Fruit fly (Drosophila melanogaster) whole organism, embryonic: ENCODE measurements around the gene CG4942.

Source experiments
- CG10321 ChIP-seq: fragments of 200-800 bp; sonication (Bioruptor generic); IDR thresholded peaks from 2 replicates; pipeline ENCODE4 v1.3.6; 2022; ENCODE audit warnings: missing biosample characterization, missing genetic modification characterization
- CG10431 ChIP-seq: fragments of 200-800 bp; sonication (Bioruptor generic); optimal IDR thresholded peaks from 3 replicates; lab custom pipeline; 2018; ENCODE audit warnings: missing biosample characterization, mild to moderate bottlenecking, missing genetic modification characterization
- CG10565 ChIP-seq: fragments of 200-800 bp; sonication (Bioruptor generic); optimal IDR thresholded peaks from 3 replicates; lab custom pipeline; 2016; ENCODE audit warnings: missing biosample characterization, mild to moderate bottlenecking, missing genetic modification characterization
- CG10959 ChIP-seq: fragments of 200-800 bp; sonication (Bioruptor generic); IDR thresholded peaks from 2 replicates; pipeline ENCODE4 v1.3.6; 2022; ENCODE audit warnings: missing biosample characterization, missing genetic modification characterization
- CG12219 ChIP-seq: fragments of 200-800 bp; sonication (Bioruptor generic); optimal IDR thresholded peaks from 3 replicates; lab custom pipeline; 2018; ENCODE audit warnings: missing biosample characterization, mild to moderate bottlenecking, missing genetic modification characterization
- CG12299 ChIP-seq: fragments of 200-800 bp; sonication (Bioruptor generic); optimal IDR thresholded peaks from 2 replicates; lab custom pipeline; 2018; ENCODE audit warnings: missing biosample characterization, mild to moderate bottlenecking, missing genetic modification characterization
- CG12391 ChIP-seq: fragments of 200-800 bp; sonication (Bioruptor generic); optimal IDR thresholded peaks from 3 replicates; lab custom pipeline; 2018; ENCODE audit warnings: missing biosample characterization, mild to moderate bottlenecking, missing genetic modification characterization, moderate library complexity
- CG13775 ChIP-seq: fragments of 200-800 bp; sonication (Bioruptor generic); optimal IDR thresholded peaks from 3 replicates; lab custom pipeline; 2017; ENCODE audit warnings: missing biosample characterization, mild to moderate bottlenecking, missing genetic modification characterization
- CG14014 ChIP-seq: fragments of 200-800 bp; sonication (Bioruptor generic); IDR thresholded peaks from 2 replicates; pipeline ENCODE4 v1.3.6; 2022; ENCODE audit warnings: missing biosample characterization, missing genetic modification characterization
- CG14441 ChIP-seq: fragments of 200-800 bp; sonication (Bioruptor generic); IDR thresholded peaks from 2 replicates; pipeline ENCODE4 v1.3.6; 2022; ENCODE audit warnings: missing biosample characterization, missing genetic modification characterization
- CG14667 ChIP-seq: fragments of 200-800 bp; sonication (Bioruptor generic); IDR thresholded peaks from 2 replicates; pipeline ENCODE4 v1.3.6; 2022; ENCODE audit warnings: missing biosample characterization, missing genetic modification characterization
- CG15011 ChIP-seq: fragments of 200-800 bp; sonication (Bioruptor generic); optimal IDR thresholded peaks from 3 replicates; lab custom pipeline; 2018; ENCODE audit warnings: missing biosample characterization, mild to moderate bottlenecking, missing genetic modification characterization
- CG17612 ChIP-seq: fragments of 200-800 bp; sonication (Bioruptor generic); IDR thresholded peaks from 2 replicates; pipeline ENCODE4 v1.3.6; 2022; ENCODE audit warnings: missing biosample characterization, missing genetic modification characterization
- CG18476 ChIP-seq: fragments of 200-800 bp; sonication (Bioruptor generic); optimal IDR thresholded peaks from 2 replicates; lab custom pipeline; 2016; ENCODE audit warnings: missing biosample characterization, mild to moderate bottlenecking, missing genetic modification characterization
- CG2712 ChIP-seq: fragments of 200-800 bp; optimal IDR thresholded peaks from 3 replicates; lab custom pipeline; 2019; ENCODE audit warnings: missing biosample characterization, mild to moderate bottlenecking, missing genetic modification characterization, moderate library complexity
- CG30431 ChIP-seq: fragments of 200-800 bp; sonication (Bioruptor generic); optimal IDR thresholded peaks from 2 replicates; lab custom pipeline; 2017; ENCODE audit warnings: missing biosample characterization, missing genetic modification characterization
- CG34224 ChIP-seq: fragments of 200-800 bp; sonication (Bioruptor generic); IDR thresholded peaks from 3 replicates; pipeline ENCODE4 v1.3.6; 2022; ENCODE audit warnings: missing biosample characterization, missing genetic modification characterization; ENCODE audit not compliant: partially characterized antibody
- CG43689 ChIP-seq: fragments of 200-800 bp; sonication (Bioruptor generic); IDR thresholded peaks from 2 replicates; pipeline ENCODE4 v1.3.6; 2022; ENCODE audit warnings: missing biosample characterization, missing genetic modification characterization
- CG4424 ChIP-seq: fragments of 200-800 bp; sonication (Bioruptor generic); optimal IDR thresholded peaks from 3 replicates; lab custom pipeline; 2016; ENCODE audit warnings: missing biosample characterization, missing genetic modification characterization
- CG6813 ChIP-seq: fragments of 200-800 bp; sonication (Bioruptor generic); optimal IDR thresholded peaks from 2 replicates; lab custom pipeline; 2017; ENCODE audit warnings: missing biosample characterization, missing genetic modification characterization, mild to moderate bottlenecking, moderate library complexity, missing genetic modification reagents
- CG7556 ChIP-seq: fragments of 200-800 bp; sonication (Bioruptor generic); optimal IDR thresholded peaks from 2 replicates; lab custom pipeline; 2017; ENCODE audit warnings: missing biosample characterization, mild to moderate bottlenecking, missing genetic modification characterization
- CG8089 ChIP-seq: fragments of 200-800 bp; sonication (Bioruptor generic); optimal IDR thresholded peaks from 3 replicates; lab custom pipeline; 2016; ENCODE audit warnings: missing biosample characterization, missing genetic modification characterization
- CG8478 ChIP-seq: fragments of >200 bp; optimal IDR thresholded peaks from 2 replicates; lab custom pipeline; 2018
- D ChIP-seq, 2 experiments: fragments of 200-800 bp in 1 of 2; fragments of >200 bp in 1 of 2; sonication (Bioruptor generic) in 1 of 2; optimal IDR thresholded peaks; 2 replicates in 1 of 2; 3 replicates in 1 of 2; lab custom pipeline; 2017; ENCODE audit warnings: mild to moderate bottlenecking in 1 of 2, missing biosample characterization in 1 of 2, missing genetic modification characterization in 1 of 2, missing genetic modification reagents in 1 of 2
- Dek ChIP-seq: fragments of 200-800 bp; sonication (Bioruptor generic); optimal IDR thresholded peaks from 3 replicates; lab custom pipeline; 2019; ENCODE audit warnings: missing biosample characterization, mild to moderate bottlenecking, missing genetic modification characterization, moderate library complexity
- Gug ChIP-seq: fragments of 200-800 bp; sonication (Bioruptor generic); IDR thresholded peaks from 4 replicates; pipeline ENCODE4 v1.3.6; 2022; ENCODE audit warnings: missing biosample characterization, missing genetic modification characterization
- HHEX ChIP-seq: fragments of 200-800 bp; sonication (Bioruptor generic); optimal IDR thresholded peaks from 3 replicates; lab custom pipeline; 2017; ENCODE audit warnings: missing biosample characterization, mild to moderate bottlenecking, missing genetic modification characterization, missing genetic modification reagents
- Hand ChIP-seq: fragments of 200-800 bp; sonication (Bioruptor generic); optimal IDR thresholded peaks from 2 replicates; lab custom pipeline; 2017; ENCODE audit warnings: mild to moderate bottlenecking, missing biosample characterization, missing genetic modification reagents, missing genetic modification characterization
- Sin3A ChIP-seq: fragments of >200 bp; optimal IDR thresholded peaks from 2 replicates; lab custom pipeline; 2018
- Vsx1 ChIP-seq: fragments of 200-800 bp; sonication (Bioruptor generic); optimal IDR thresholded peaks from 2 replicates; lab custom pipeline; 2017; ENCODE audit warnings: missing biosample characterization, mild to moderate bottlenecking, missing genetic modification characterization, missing genetic modification reagents
- ash1 ChIP-seq: fragments of 200-800 bp; sonication (Bioruptor generic); optimal IDR thresholded peaks from 2 replicates; lab custom pipeline; 2018; ENCODE audit warnings: missing biosample characterization, mild to moderate bottlenecking, missing genetic modification characterization
- bbx ChIP-seq: fragments of 200-800 bp; sonication (Bioruptor generic); IDR thresholded peaks from 2 replicates; pipeline ENCODE4 v1.3.6; 2022; ENCODE audit warnings: missing biosample characterization, missing genetic modification characterization; ENCODE audit not compliant: partially characterized antibody
- cato ChIP-seq: fragments of 200-800 bp; sonication (Bioruptor generic); optimal IDR thresholded peaks from 2 replicates; lab custom pipeline; 2016; ENCODE audit warnings: missing biosample characterization, missing genetic modification characterization, borderline replicate concordance
- chif ChIP-seq, 2 experiments: fragments of 200-800 bp; sonication (Bioruptor generic); optimal IDR thresholded peaks; 3 replicates each; lab custom pipeline; 2016; ENCODE audit warnings: missing biosample characterization in 2 of 2, missing genetic modification characterization in 2 of 2
- croc ChIP-seq: fragments of 200-800 bp; sonication (Bioruptor generic); conservative IDR thresholded peaks from 3 replicates; pipeline ENCODE4 v1.3.6; 2022; ENCODE audit warnings: missing biosample characterization, missing genetic modification characterization
- disco-r ChIP-seq: fragments of 200-800 bp; sonication (Bioruptor generic); optimal IDR thresholded peaks from 2 replicates; lab custom pipeline; 2016; ENCODE audit warnings: missing biosample characterization, missing genetic modification characterization
- dysf ChIP-seq: fragments of 200-800 bp; sonication (Bioruptor generic); IDR thresholded peaks from 3 replicates; pipeline ENCODE4 v1.3.6; 2022; ENCODE audit warnings: missing biosample characterization, missing genetic modification characterization
- emc ChIP-seq: fragments of 200-800 bp; sonication (Bioruptor generic); optimal IDR thresholded peaks from 2 replicates; lab custom pipeline; 2016; ENCODE audit warnings: missing biosample characterization, missing genetic modification characterization
- esg ChIP-seq: fragments of 200-800 bp; sonication (Bioruptor generic); conservative IDR thresholded peaks from 2 replicates; pipeline ENCODE4 v1.3.6; 2022; ENCODE audit warnings: missing biosample characterization, missing genetic modification characterization
- gfzf ChIP-seq: fragments of 200-800 bp; sonication (Bioruptor generic); optimal IDR thresholded peaks from 2 replicates; lab custom pipeline; 2016; ENCODE audit warnings: missing biosample characterization, mild to moderate bottlenecking, missing genetic modification characterization, moderate library complexity
- lab ChIP-seq: fragments of 200-800 bp; sonication (Bioruptor generic); optimal IDR thresholded peaks from 3 replicates; lab custom pipeline; 2017; ENCODE audit warnings: missing biosample characterization, missing genetic modification characterization, mild to moderate bottlenecking, moderate library complexity, missing genetic modification reagents
- nerfin-2 ChIP-seq: fragments of 200-800 bp; sonication (Bioruptor generic); IDR thresholded peaks from 2 replicates; pipeline ENCODE4 v1.3.6; 2022; ENCODE audit warnings: missing biosample characterization, missing genetic modification characterization; ENCODE audit not compliant: partially characterized antibody
- nmo ChIP-seq: fragments of 200-800 bp; sonication (Bioruptor generic); optimal IDR thresholded peaks from 2 replicates; lab custom pipeline; 2018; ENCODE audit warnings: missing biosample characterization, mild to moderate bottlenecking, missing genetic modification characterization, moderate library complexity
- oc ChIP-seq: fragments of 200-800 bp; sonication (Bioruptor generic); optimal IDR thresholded peaks from 2 replicates; lab custom pipeline; 2018; ENCODE audit warnings: missing biosample characterization, mild to moderate bottlenecking, missing genetic modification characterization, moderate library complexity
- phol ChIP-seq: fragments of 200-800 bp; sonication (Bioruptor generic); optimal IDR thresholded peaks from 3 replicates; lab custom pipeline; 2018; ENCODE audit warnings: missing biosample characterization, mild to moderate bottlenecking, missing genetic modification characterization, moderate library complexity
- pros ChIP-seq: fragments of 200-800 bp; sonication (Bioruptor generic); optimal IDR thresholded peaks from 3 replicates; lab custom pipeline; 2019; ENCODE audit warnings: missing biosample characterization, mild to moderate bottlenecking, missing genetic modification characterization, moderate library complexity
- rib ChIP-seq: fragments of 200-800 bp; sonication (Bioruptor generic); IDR thresholded peaks from 2 replicates; pipeline ENCODE4 v1.3.6; 2022; ENCODE audit warnings: missing biosample characterization, missing genetic modification characterization
- schlank ChIP-seq: fragments of 200-800 bp; sonication (Bioruptor generic); optimal IDR thresholded peaks from 2 replicates; lab custom pipeline; 2018; ENCODE audit warnings: missing biosample characterization, mild to moderate bottlenecking, missing genetic modification characterization
- sima ChIP-seq: fragments of 200-800 bp; sonication (Bioruptor generic); optimal IDR thresholded peaks from 2 replicates; lab custom pipeline; 2016; ENCODE audit warnings: missing biosample characterization, missing genetic modification characterization
- sr ChIP-seq: fragments of 200-800 bp; sonication (Bioruptor generic); IDR thresholded peaks from 3 replicates; pipeline ENCODE4 v1.3.6; 2022; ENCODE audit warnings: missing biosample characterization, missing genetic modification characterization
- vnd ChIP-seq: fragments of 200-800 bp; sonication (Bioruptor generic); IDR thresholded peaks from 3 replicates; pipeline ENCODE4 v1.3.6; 2022; ENCODE audit warnings: missing biosample characterization, missing genetic modification characterization; ENCODE audit not compliant: partially characterized antibody

The CG4942 gene

DNA sequence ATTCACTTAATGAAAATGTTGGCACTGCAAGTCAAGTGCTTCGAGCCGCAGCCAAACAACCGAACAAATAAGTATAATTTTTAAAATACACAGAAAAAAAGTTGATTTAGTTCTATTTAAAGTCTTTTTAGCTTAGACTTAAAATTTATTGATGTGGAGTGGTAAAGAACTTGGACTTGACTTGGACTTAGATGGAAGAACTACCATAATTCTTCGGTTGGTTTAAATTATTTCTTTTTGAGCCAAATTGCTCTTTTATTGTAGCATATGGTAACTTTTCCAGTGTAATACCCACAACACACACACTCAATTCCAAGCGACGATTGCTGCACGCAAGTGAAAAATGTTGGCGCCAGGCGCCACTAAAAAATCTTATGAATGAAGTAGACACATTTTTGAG, 44.8 kb upstream of the CG4942 start (continued):
- no peak for TF ChIP-seq sr (GFP tag; lab: Robert Waterston, UW)
- no peak for TF ChIP-seq lab (GFP tag; lab: Kevin White, UChicago)
- TF ChIP-seq CG7556, result peak; percentile 20
- TF ChIP-seq dysf (GFP tag; lab: Robert Waterston, UW), result 0 out of 3 replicates have a peak, but pooled peaks have one; percentile 10
- TF ChIP-seq esg (GFP tag; lab: Robert Waterston, UW), result peak; percentile 31; the same call in 1 of the 2 replicates
- TF ChIP-seq vnd (GFP tag; lab: Robert Waterston, UW), result no peak
- no peak for TF ChIP-seq emc
- TF ChIP-seq CG12391 (tag; lab: Kevin White, UChicago), result peak; percentile 68
- peak; percentile 33 for TF ChIP-seq CG30431
- no peak for TF ChIP-seq Dek (tag; lab: Kevin White, UChicago)
- TF ChIP-seq Gug (GFP tag; lab: Robert Waterston, UW), result no peak
- TF ChIP-seq CG10431 (GFP tag; lab: Kevin White, UChicago), result no peak
- TF ChIP-seq CG14014, result peak; percentile 44; the same call in 1 of the 2 replicates
- no peak for TF ChIP-seq CG6813 (GFP tag; lab: Kevin White, UChicago)
- no peak for TF ChIP-seq pros
- TF ChIP-seq CG14667 (GFP tag; lab: Robert Waterston, UW), result no peak
- TF ChIP-seq CG12299 (tag; lab: Kevin White, UChicago), result no peak
- peak; percentile 54 for TF ChIP-seq CG4424 (GFP tag; lab: Kevin White, UChicago)
- no peak for TF ChIP-seq HHEX (GFP tag; lab: Kevin White, UChicago)
- TF ChIP-seq schlank (tag; lab: Kevin White, UChicago), result no peak
- TF ChIP-seq D (optimal IDR thresholded peaks at IDR 0.05; lab: Kevin White, UChicago), result no peak
- peak; percentile 38 for TF ChIP-seq D (GFP tag; optimal IDR thresholded peaks at IDR 0.05; lab: Kevin White, UChicago)
- TF ChIP-seq CG12219 (GFP tag; lab: Kevin White, UChicago), result peak; percentile 47
- TF ChIP-seq rib (GFP tag; lab: Robert Waterston, UW), result no peak
- peak; percentile 21 for TF ChIP-seq CG8089 (GFP tag; lab: Kevin White, UChicago)
- no peak for TF ChIP-seq CG8478 (lab: Kevin White, UChicago)
- no peak for TF ChIP-seq nerfin-2
- peak; percentile 56 for TF ChIP-seq CG2712 (tag; lab: Kevin White, UChicago)
- TF ChIP-seq nmo, result peak; percentile 74
- TF ChIP-seq Hand (GFP tag; lab: Kevin White, UChicago), result no peak
- TF ChIP-seq oc (tag; lab: Kevin White, UChicago), result no peak
- TF ChIP-seq disco-r (GFP tag; lab: Kevin White, UChicago), result no peak
- TF ChIP-seq croc (GFP tag; lab: Robert Waterston, UW), result no peak; the same call in 1 of the 3 replicates
- no peak for TF ChIP-seq cato (GFP tag; lab: Kevin White, UChicago)
- peak; percentile 59 for TF ChIP-seq phol (tag; lab: Kevin White, UChicago)
- TF ChIP-seq CG34224 (GFP tag; lab: Robert Waterston, UW), result no peak
- TF ChIP-seq CG10959 (GFP tag; lab: Robert Waterston, UW), result peak; percentile 72
- TF ChIP-seq CG18476 (GFP tag; lab: Kevin White, UChicago), result peak; percentile 26
- TF ChIP-seq chif (GFP tag; optimal IDR thresholded peaks at IDR 0.05; lab: Kevin White, UChicago), result peak; percentile 25 to 63
- no peak for TF ChIP-seq Sin3A (lab: Kevin White, UChicago)
- TF ChIP-seq sima (GFP tag; lab: Kevin White, UChicago), result no peak
- TF ChIP-seq gfzf (GFP tag; lab: Kevin White, UChicago), result no peak
- peak; percentile 35 for TF ChIP-seq CG13775 (GFP tag; lab: Kevin White, UChicago)
- TF ChIP-seq ash1 (GFP tag; lab: Kevin White, UChicago), result no peak
- no peak for TF ChIP-seq CG43689
- no peak for TF ChIP-seq CG10321 (GFP tag; lab: Robert Waterston, UW)
- TF ChIP-seq CG15011 (GFP tag; lab: Kevin White, UChicago), result no peak
- TF ChIP-seq CG17612 (GFP tag; lab: Robert Waterston, UW), result no peak
- no peak for TF ChIP-seq CG10565 (GFP tag; lab: Kevin White, UChicago)
- no peak for TF ChIP-seq CG14441
- no peak for TF ChIP-seq bbx (GFP tag; lab: Robert Waterston, UW)
- no peak for TF ChIP-seq Vsx1 (GFP tag; lab: Kevin White, UChicago)
